Worm (Caenorhabditis elegans): ENCODE results near the gene elt-3.

DNA sequence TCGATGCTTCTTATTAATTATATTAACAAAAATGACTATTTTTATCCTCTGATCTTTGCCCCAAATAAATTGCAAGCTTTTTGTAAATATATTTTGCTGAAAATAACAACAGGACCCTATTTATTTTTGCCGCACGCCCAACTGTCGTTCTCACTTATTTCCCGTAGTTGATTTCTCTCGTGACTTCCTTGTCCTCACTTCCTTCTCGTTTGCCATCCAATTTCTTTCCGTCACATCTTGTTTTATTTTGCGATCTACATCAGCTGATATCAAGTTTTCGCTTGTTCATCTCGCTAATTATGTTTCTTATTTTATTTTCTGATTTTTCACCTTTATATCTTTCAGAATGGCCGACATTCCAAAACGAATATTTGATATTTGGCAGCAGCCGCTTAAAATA is 40.6 kb downstream of the elt-3 start, which contains the start of gene F48F7.5:
- TF ChIP-seq hmbx-1 (tag; optimal IDR thresholded peaks at IDR 0.05) (no peak), sea-1 (GFP tag; conservative IDR thresholded peaks at IDR 0.05) (no peak), ets-7 (tag; optimal IDR thresholded peaks at IDR 0.05) (no peak), tbx-37 (GFP tag; conservative IDR thresholded peaks at IDR 0.05) (no peak), flt-1 (GFP tag; IDR thresholded peaks at IDR 0.05) (no peak)

Measured in whole organism, early embryonic.